Worm (Caenorhabditis elegans) whole organism, mixed stage, embryonic: ENCODE data around the gene idhb-1.

ENCODE experiments used
- M03D4.4 ChIP-seq: sonication (generic microtip); optimal IDR thresholded peaks from 2 replicates; lab custom pipeline; 2017; ENCODE audit warnings: mild to moderate bottlenecking, missing genetic modification characterization, missing compliant biosample characterization
- bed-3 ChIP-seq: fragments of 200-800 bp; sonication (Bioruptor generic); optimal IDR thresholded peaks from 3 replicates; lab custom pipeline; 2018; ENCODE audit warnings: mild to moderate bottlenecking, missing genetic modification characterization, moderate library complexity, missing compliant biosample characterization
- blmp-1 ChIP-seq: fragments of 150-350 bp; optimal IDR thresholded peaks from 2 replicates; lab custom pipeline; 2014; ENCODE audit warnings: missing biosample characterization, missing genetic modification characterization
- ceh-39 ChIP-seq: fragments of 150-350 bp; optimal IDR thresholded peaks from 2 replicates; lab custom pipeline; 2014; ENCODE audit warnings: missing biosample characterization, missing genetic modification characterization
- ceh-43 ChIP-seq: fragments of 200-800 bp; sonication (Bioruptor generic); optimal IDR thresholded peaks from 2 replicates; lab custom pipeline; 2018; ENCODE audit warnings: mild to moderate bottlenecking, missing genetic modification characterization, moderate library complexity, missing compliant biosample characterization
- ceh-83 ChIP-seq: fragments of 200-800 bp; sonication (Bioruptor generic); optimal IDR thresholded peaks from 2 replicates; lab custom pipeline; 2018; ENCODE audit warnings: mild to moderate bottlenecking, missing genetic modification characterization, missing compliant biosample characterization
- ces-1 ChIP-seq: fragments of 150-350 bp; optimal IDR thresholded peaks from 2 replicates; lab custom pipeline; 2014; ENCODE audit warnings: missing biosample characterization, missing genetic modification reagents, missing genetic modification characterization
- cnd-1 ChIP-seq: fragments of 200-800 bp; sonication (Bioruptor generic); optimal IDR thresholded peaks from 2 replicates; lab custom pipeline; 2018; ENCODE audit warnings: mild to moderate bottlenecking, missing genetic modification characterization, missing compliant biosample characterization
- drap-1 ChIP-seq: fragments of 200-800 bp; sonication (Bioruptor generic); optimal IDR thresholded peaks from 3 replicates; lab custom pipeline; 2018; ENCODE audit warnings: mild to moderate bottlenecking, missing genetic modification characterization, missing compliant biosample characterization
- elt-1 ChIP-seq: sonication (generic microtip); optimal IDR thresholded peaks from 2 replicates; lab custom pipeline; 2017; ENCODE audit warnings: missing genetic modification characterization, mild to moderate bottlenecking, missing compliant biosample characterization, antibody characterized with exemption, moderate library complexity, borderline replicate concordance; ENCODE audit not compliant: insufficient read depth
- elt-3 ChIP-seq: fragments of 150-350 bp; optimal IDR thresholded peaks from 2 replicates; lab custom pipeline; 2014; ENCODE audit warnings: missing biosample characterization, missing genetic modification characterization
- flh-1 ChIP-seq: fragments of 200-800 bp; sonication (Bioruptor generic); optimal IDR thresholded peaks from 2 replicates; lab custom pipeline; 2018; ENCODE audit warnings: mild to moderate bottlenecking, missing genetic modification characterization, moderate library complexity, missing compliant biosample characterization
- ham-2 ChIP-seq: fragments of 200-800 bp; sonication (Bioruptor generic); optimal IDR thresholded peaks from 2 replicates; lab custom pipeline; 2018; ENCODE audit warnings: mild to moderate bottlenecking, missing genetic modification characterization, missing compliant biosample characterization
- hlh-1 ChIP-seq: fragments of 150-350 bp; optimal IDR thresholded peaks from 2 replicates; lab custom pipeline; 2014; ENCODE audit warnings: missing biosample characterization, missing genetic modification reagents, missing genetic modification characterization
- lin-13 ChIP-seq: fragments of 150-350 bp; optimal IDR thresholded peaks from 2 replicates; lab custom pipeline; 2014; ENCODE audit warnings: missing biosample characterization, missing genetic modification characterization
- lin-32 ChIP-seq: fragments of 200-800 bp; sonication (Bioruptor generic); optimal IDR thresholded peaks from 2 replicates; lab custom pipeline; 2018; ENCODE audit warnings: mild to moderate bottlenecking, missing genetic modification characterization, missing compliant biosample characterization
- lsy-2 ChIP-seq: fragments of 150-350 bp; optimal IDR thresholded peaks from 2 replicates; lab custom pipeline; 2014; ENCODE audit warnings: missing biosample characterization, missing genetic modification characterization
- mep-1 ChIP-seq: fragments of 150-350 bp; optimal IDR thresholded peaks from 2 replicates; lab custom pipeline; 2017; ENCODE audit warnings: missing biosample characterization, missing genetic modification reagents, missing genetic modification characterization, inconsistent platforms
- nhr-12 ChIP-seq: fragments of 150-350 bp; optimal IDR thresholded peaks from 2 replicates; lab custom pipeline; 2014; ENCODE audit warnings: missing biosample characterization, missing genetic modification characterization
- nhr-2 ChIP-seq: fragments of 150-350 bp; optimal IDR thresholded peaks from 2 replicates; lab custom pipeline; 2014; ENCODE audit warnings: missing biosample characterization, missing genetic modification characterization
- nhr-237 ChIP-seq: fragments of 150-350 bp; optimal IDR thresholded peaks from 2 replicates; lab custom pipeline; 2014; ENCODE audit warnings: missing biosample characterization, missing genetic modification characterization
- nhr-76 ChIP-seq: sonication (generic microtip); optimal IDR thresholded peaks from 2 replicates; lab custom pipeline; 2017; ENCODE audit warnings: missing biosample characterization, missing genetic modification characterization
- pha-4 ChIP-seq: fragments of 150-350 bp; optimal IDR thresholded peaks from 2 replicates; lab custom pipeline; 2018; ENCODE audit warnings: missing biosample characterization, missing genetic modification reagents, missing genetic modification characterization
- sem-2 ChIP-seq: fragments of 200-800 bp; sonication (Bioruptor generic); optimal IDR thresholded peaks from 2 replicates; lab custom pipeline; 2018; ENCODE audit warnings: mild to moderate bottlenecking, missing genetic modification characterization, missing compliant biosample characterization
- snpc-4 ChIP-seq: fragments of 150-350 bp; optimal IDR thresholded peaks from 2 replicates; lab custom pipeline; 2014; ENCODE audit warnings: missing biosample characterization, missing genetic modification characterization
- sptf-1 ChIP-seq: sonication (generic microtip); optimal IDR thresholded peaks from 2 replicates; lab custom pipeline; 2017; ENCODE audit warnings: mild to moderate bottlenecking, missing genetic modification characterization, moderate library complexity, missing compliant biosample characterization
- tbx-8 ChIP-seq: fragments of 200-800 bp; sonication (Bioruptor generic); optimal IDR thresholded peaks from 2 replicates; lab custom pipeline; 2018; ENCODE audit warnings: mild to moderate bottlenecking, missing genetic modification characterization, moderate library complexity, missing compliant biosample characterization
- unc-120 ChIP-seq: sonication (generic microtip); optimal IDR thresholded peaks from 2 replicates; lab custom pipeline; 2017; ENCODE audit warnings: missing genetic modification characterization, missing compliant biosample characterization; ENCODE audit not compliant: poor library complexity, severe bottlenecking
- unc-39 ChIP-seq: fragments of 150-350 bp; optimal IDR thresholded peaks from 2 replicates; lab custom pipeline; 2014; ENCODE audit warnings: missing biosample characterization, missing genetic modification characterization
- unc-62 ChIP-seq: fragments of 150-350 bp; optimal IDR thresholded peaks from 2 replicates; lab custom pipeline; 2014; ENCODE audit warnings: missing biosample characterization, missing genetic modification reagents, missing genetic modification characterization
- zip-8 ChIP-seq: fragments of 150-350 bp; optimal IDR thresholded peaks from 2 replicates; lab custom pipeline; 2014; ENCODE audit warnings: missing biosample characterization, missing genetic modification characterization
- ztf-11 ChIP-seq: fragments of 150-350 bp; optimal IDR thresholded peaks from 2 replicates; lab custom pipeline; 2014; ENCODE audit warnings: missing biosample characterization, missing genetic modification characterization

The idhb-1 gene

ce11 chrX:14206321-14206720, 32.5 kb upstream of the idhb-1 start:
- TF ChIP-seq unc-120 (no peak), cnd-1 (tag; lab: Kevin White, UChicago) (no peak), ces-1 (GFP tag; lab: Kevin White, UChicago) (no peak), ham-2 (GFP tag; lab: Kevin White, UChicago) (no peak), nhr-2 (tag; lab: Kevin White, UChicago) (no peak), sem-2 (no peak), blmp-1 (tag; lab: Kevin White, UChicago) (no peak), ceh-39 (tag; lab: Kevin White, UChicago) (no peak), ceh-83 (GFP tag; lab: Kevin White, UChicago) (no peak), elt-1 (tag; lab: Kevin White, UChicago) (no peak), unc-62 (GFP tag; lab: Kevin White, UChicago) (no peak), nhr-12 (tag; lab: Kevin White, UChicago) (no peak), lin-32 (no peak), zip-8 (tag; lab: Kevin White, UChicago) (no peak), tbx-8 (GFP tag; lab: Kevin White, UChicago) (no peak), nhr-76 (no peak), lsy-2 (no peak), bed-3 (GFP tag; lab: Kevin White, UChicago) (no peak), ztf-11 (tag; lab: Kevin White, UChicago) (no peak), nhr-237 (tag; lab: Kevin White, UChicago) (no peak)

ce11 chrX:14194251-14194650, 20.4 kb upstream of the idhb-1 start:
- TF ChIP-seq ceh-83 (GFP tag; lab: Kevin White, UChicago) (no peak), blmp-1 (tag; lab: Kevin White, UChicago) (no peak), nhr-76 (no peak), hlh-1 (tag; lab: Kevin White, UChicago) (no peak), flh-1 (GFP tag; lab: Kevin White, UChicago) (no peak), lsy-2 (no peak), M03D4.4 (no peak), tbx-8 (GFP tag; lab: Kevin White, UChicago) (no peak), elt-3 (tag; lab: Kevin White, UChicago) (no peak), ham-2 (GFP tag; lab: Kevin White, UChicago) (no peak), nhr-2 (tag; lab: Kevin White, UChicago) (no peak), elt-1 (tag; lab: Kevin White, UChicago) (no peak), mep-1 (no peak), unc-39 (tag; lab: Kevin White, UChicago) (no peak), ces-1 (GFP tag; lab: Kevin White, UChicago) (no peak), nhr-12 (tag; lab: Kevin White, UChicago) (no peak), ceh-39 (tag; lab: Kevin White, UChicago) (no peak), pha-4 (tag; lab: Kevin White, UChicago) (no peak), sem-2 (no peak)
- TF ChIP-seq, all 35 proteins: peak for 0

ce11 chrX:14186466-14186865, 12.6 kb upstream of the idhb-1 start, which contains the start of gene ceh-36:
Gene ceh-36, minus strand, starts transcription at chrX:14186566.
- TF ChIP-seq sptf-1 (no peak), lin-13 (no peak), ceh-43 (GFP tag; lab: Kevin White, UChicago) (no peak), drap-1 (GFP tag; lab: Kevin White, UChicago) (no peak), unc-120 (no peak)

- TF ChIP-seq snpc-4 (tag; lab: Kevin White, UChicago) (no peak), bed-3 (GFP tag; lab: Kevin White, UChicago) (no peak), M03D4.4 (no peak)
- TF ChIP-seq, all 35 proteins: peak for 0
These were observed 11.8 kb upstream of the idhb-1 start for ce11 chrX:14185631-14186030.

- TF ChIP-seq sptf-1: no peak
- TF ChIP-seq cnd-1 (tag; lab: Kevin White, UChicago): no peak
- TF ChIP-seq ceh-43 (GFP tag; lab: Kevin White, UChicago): no peak
- TF ChIP-seq mep-1: no peak
- no peak for TF ChIP-seq nhr-12 (tag; lab: Kevin White, UChicago)
- no peak for TF ChIP-seq unc-39 (tag; lab: Kevin White, UChicago)
- TF ChIP-seq ces-1 (GFP tag; lab: Kevin White, UChicago): no peak
- TF ChIP-seq, all 35 proteins: peak for 0
These were observed 8.7 kb upstream of the idhb-1 start for ce11 chrX:14182514-14182913.
